Worm (Caenorhabditis elegans) whole organism, L3 larva: ENCODE results near the gene nuo-3.

Source experiments
- aly-2 ChIP-seq: fragments of 150-350 bp; optimal IDR thresholded peaks from 2 replicates; lab custom pipeline; 2014; ENCODE audit warnings: missing biosample characterization, missing genetic modification characterization
- ama-1 ChIP-seq: fragments of 150-350 bp; optimal IDR thresholded peaks from 2 replicates; lab custom pipeline; 2018
- ceh-16 ChIP-seq: sonication (generic microtip); optimal IDR thresholded peaks from 2 replicates; lab custom pipeline; 2017; ENCODE audit warnings: missing biosample characterization, missing genetic modification characterization
- ceh-28 ChIP-seq: fragments of 150-350 bp; optimal IDR thresholded peaks from 2 replicates; lab custom pipeline; 2014; ENCODE audit warnings: missing biosample characterization, missing genetic modification reagents, missing genetic modification characterization
- ceh-82 ChIP-seq: fragments of 150-350 bp; optimal IDR thresholded peaks from 2 replicates; lab custom pipeline; 2014; ENCODE audit warnings: missing biosample characterization, missing genetic modification characterization
- ceh-9 ChIP-seq: sonication (generic microtip); optimal IDR thresholded peaks from 2 replicates; lab custom pipeline; 2018; ENCODE audit warnings: missing biosample characterization, missing genetic modification characterization
- daf-12 ChIP-seq: fragments of 150-350 bp; optimal IDR thresholded peaks from 2 replicates; lab custom pipeline; 2014; ENCODE audit warnings: missing biosample characterization, missing genetic modification reagents, missing genetic modification characterization
- egl-27 ChIP-seq: sonication (generic microtip); optimal IDR thresholded peaks from 4 replicates; lab custom pipeline; 2017; ENCODE audit warnings: missing biosample characterization, missing genetic modification reagents, missing genetic modification characterization
- egl-5 ChIP-seq: fragments of 150-350 bp; optimal IDR thresholded peaks from 2 replicates; lab custom pipeline; 2017; ENCODE audit warnings: missing biosample characterization, missing genetic modification reagents, missing genetic modification characterization, inconsistent platforms
- elt-1 ChIP-seq: fragments of 150-350 bp; optimal IDR thresholded peaks from 2 replicates; lab custom pipeline; 2014; ENCODE audit warnings: missing biosample characterization, missing genetic modification characterization
- elt-3 ChIP-seq, 3 experiments: fragments of 150-350 bp in 1 of 3; sonication (generic microtip) in 2 of 3; optimal IDR thresholded peaks; 2 replicates in 2 of 3; 4 replicates in 1 of 3; lab custom pipeline; 2014 to 2017; ENCODE audit warnings: missing biosample characterization in 3 of 3, missing genetic modification characterization in 3 of 3
- eor-1 ChIP-seq, 2 experiments: fragments of 150-350 bp; optimal IDR thresholded peaks; 2 replicates each; lab custom pipeline; 2014 to 2018; ENCODE audit warnings: missing biosample characterization in 2 of 2, missing genetic modification characterization in 2 of 2
- fkh-2 ChIP-seq: fragments of 150-350 bp; optimal IDR thresholded peaks from 2 replicates; lab custom pipeline; 2014; ENCODE audit warnings: missing biosample characterization, missing genetic modification reagents, missing genetic modification characterization
- hmg-11 ChIP-seq: sonication (generic microtip); optimal IDR thresholded peaks from 2 replicates; lab custom pipeline; 2016; ENCODE audit warnings: missing genetic modification characterization, missing compliant biosample characterization
- jun-1 ChIP-seq: fragments of 150-350 bp; optimal IDR thresholded peaks from 2 replicates; lab custom pipeline; 2014; ENCODE audit warnings: missing biosample characterization, missing genetic modification reagents, missing genetic modification characterization
- lin-15B ChIP-seq: fragments of 150-350 bp; optimal IDR thresholded peaks from 2 replicates; lab custom pipeline; 2014; ENCODE audit warnings: missing biosample characterization, missing genetic modification characterization
- lsy-12 ChIP-seq: sonication (generic microtip); optimal IDR thresholded peaks from 2 replicates; lab custom pipeline; 2016; ENCODE audit warnings: mild to moderate bottlenecking, missing genetic modification characterization, missing compliant biosample characterization
- mdl-1 ChIP-seq: fragments of 150-350 bp; optimal IDR thresholded peaks from 2 replicates; lab custom pipeline; 2014; ENCODE audit warnings: missing biosample characterization, missing genetic modification characterization
- mml-1 ChIP-seq: fragments of 150-350 bp; sonication (generic microtip); optimal IDR thresholded peaks from 3 replicates; lab custom pipeline; 2014; ENCODE audit warnings: missing biosample characterization, missing genetic modification characterization
- nfya-1 ChIP-seq: sonication (generic microtip); optimal IDR thresholded peaks from 2 replicates; lab custom pipeline; 2017; ENCODE audit warnings: missing genetic modification characterization, mild to moderate bottlenecking, missing compliant biosample characterization, antibody characterized with exemption, moderate library complexity; ENCODE audit not compliant: insufficient read depth
- nhr-11 ChIP-seq: fragments of 150-350 bp; optimal IDR thresholded peaks from 2 replicates; lab custom pipeline; 2014; ENCODE audit warnings: missing biosample characterization, missing genetic modification characterization
- nhr-12 ChIP-seq: fragments of 150-350 bp; optimal IDR thresholded peaks from 2 replicates; lab custom pipeline; 2014; ENCODE audit warnings: missing biosample characterization, missing genetic modification characterization
- nhr-23 ChIP-seq: fragments of 150-350 bp; optimal IDR thresholded peaks from 2 replicates; lab custom pipeline; 2014; ENCODE audit warnings: missing biosample characterization, missing genetic modification reagents, missing genetic modification characterization
- nhr-237 ChIP-seq: fragments of 150-350 bp; optimal IDR thresholded peaks from 2 replicates; lab custom pipeline; 2014; ENCODE audit warnings: missing biosample characterization, missing genetic modification characterization
- nhr-25 ChIP-seq: sonication (generic microtip); optimal IDR thresholded peaks from 2 replicates; lab custom pipeline; 2017; ENCODE audit warnings: missing biosample characterization, missing genetic modification characterization
- nhr-28 ChIP-seq: fragments of 150-350 bp; optimal IDR thresholded peaks from 2 replicates; lab custom pipeline; 2014; ENCODE audit warnings: missing biosample characterization, missing genetic modification characterization
- nhr-43 ChIP-seq: sonication (generic microtip); optimal IDR thresholded peaks from 2 replicates; lab custom pipeline; 2016; ENCODE audit warnings: mild to moderate bottlenecking, missing genetic modification characterization, missing compliant biosample characterization; ENCODE audit not compliant: poor library complexity, severe bottlenecking
- nhr-76 ChIP-seq: fragments of 150-350 bp; sonication (generic microtip); optimal IDR thresholded peaks from 5 replicates; lab custom pipeline; 2014; ENCODE audit warnings: missing biosample characterization, missing genetic modification characterization
- nhr-77 ChIP-seq: fragments of 150-350 bp; optimal IDR thresholded peaks from 2 replicates; lab custom pipeline; 2014; ENCODE audit warnings: missing biosample characterization, missing genetic modification characterization
- pha-4 ChIP-seq: fragments of 150-350 bp; optimal IDR thresholded peaks from 2 replicates; lab custom pipeline; 2014; ENCODE audit warnings: missing biosample characterization, missing genetic modification reagents, missing genetic modification characterization
- pqm-1 ChIP-seq: fragments of 150-350 bp; optimal IDR thresholded peaks from 2 replicates; lab custom pipeline; 2017; ENCODE audit warnings: missing biosample characterization, missing genetic modification characterization, inconsistent platforms
- sea-2 ChIP-seq: fragments of 150-350 bp; sonication (generic microtip); optimal IDR thresholded peaks from 4 replicates; lab custom pipeline; 2014; ENCODE audit warnings: missing biosample characterization, missing genetic modification reagents, missing genetic modification characterization
- skn-1 ChIP-seq: fragments of 150-350 bp; optimal IDR thresholded peaks from 2 replicates; lab custom pipeline; 2014; ENCODE audit warnings: missing biosample characterization, missing genetic modification characterization
- snpc-4 ChIP-seq: fragments of 150-350 bp; optimal IDR thresholded peaks from 2 replicates; lab custom pipeline; 2014; ENCODE audit warnings: missing biosample characterization, missing genetic modification characterization
- unc-39 ChIP-seq: sonication (generic microtip); optimal IDR thresholded peaks from 4 replicates; lab custom pipeline; 2017; ENCODE audit warnings: missing biosample characterization, missing genetic modification characterization
- unc-62 ChIP-seq: fragments of 150-350 bp; sonication (generic microtip); optimal IDR thresholded peaks from 4 replicates; lab custom pipeline; 2014; ENCODE audit warnings: missing biosample characterization, missing genetic modification reagents, missing genetic modification characterization
- zag-1 ChIP-seq: fragments of 150-350 bp; optimal IDR thresholded peaks from 2 replicates; lab custom pipeline; 2014; ENCODE audit warnings: missing biosample characterization, missing genetic modification characterization
- ztf-11 ChIP-seq: fragments of 150-350 bp; optimal IDR thresholded peaks from 2 replicates; lab custom pipeline; 2014; ENCODE audit warnings: missing biosample characterization, missing genetic modification characterization
- ztf-4 ChIP-seq: fragments of 150-350 bp; optimal IDR thresholded peaks from 2 replicates; lab custom pipeline; 2014; ENCODE audit warnings: missing biosample characterization, missing genetic modification characterization

The nuo-3 gene

ce11 chrIV:14833537-14833936 is 36.2 kb upstream of the nuo-3 start:
- peak; percentile 34 for TF ChIP-seq pha-4
- TF ChIP-seq mml-1 (tag; lab: Kevin White, UChicago): no peak
- TF ChIP-seq hmg-11: peak; percentile 44
- TF ChIP-seq, all 47 proteins: peak for 2

ce11 chrIV:14829026-14829425 is 31.7 kb upstream of the nuo-3 start, which contains the start of gene hhat-2:
TSS of gene hhat-2 (minus strand) at chrIV:14829126.
- TF ChIP-seq hmg-11 (no peak), zag-1 (tag; lab: Kevin White, UChicago) (no peak), lsy-12 (tag; lab: Kevin White, UChicago) (no peak), ama-1 (no peak), mml-1 (tag; lab: Kevin White, UChicago) (no peak), aly-2 (tag; lab: Kevin White, UChicago) (no peak), nhr-43 (no peak), daf-12 (tag; lab: Kevin White, UChicago) (no peak), nhr-11 (tag; lab: Kevin White, UChicago) (no peak)

ce11 chrIV:14828218-14828617 is 30.9 kb upstream of the nuo-3 start:
- no peak for TF ChIP-seq nhr-77 (tag; lab: Kevin White, UChicago)
- TF ChIP-seq ztf-11 (tag; lab: Kevin White, UChicago): no peak
- TF ChIP-seq ceh-28 (tag; lab: Kevin White, UChicago): no peak
- TF ChIP-seq nfya-1 (tag; lab: Kevin White, UChicago): no peak
- no peak for TF ChIP-seq egl-5 (tag; lab: Kevin White, UChicago)
- TF ChIP-seq fkh-2 (tag; lab: Kevin White, UChicago): no peak
- no peak for TF ChIP-seq nhr-43
- TF ChIP-seq ceh-16 (tag; lab: Kevin White, UChicago): no peak
- TF ChIP-seq jun-1 (tag; lab: Kevin White, UChicago): no peak
- TF ChIP-seq nhr-11 (tag; lab: Kevin White, UChicago): no peak
- no peak for TF ChIP-seq mdl-1
- no peak for TF ChIP-seq nhr-76
- TF ChIP-seq lsy-12 (tag; lab: Kevin White, UChicago): no peak
- TF ChIP-seq elt-3 (tag; optimal IDR thresholded peaks at IDR 0.05; lab: Kevin White, UChicago): no peak
- no peak for TF ChIP-seq unc-39
- TF ChIP-seq elt-1 (tag; lab: Kevin White, UChicago): no peak
- TF ChIP-seq unc-62 (GFP tag; lab: Kevin White, UChicago): no peak
- TF ChIP-seq ceh-82 (tag; lab: Kevin White, UChicago): no peak
- TF ChIP-seq nhr-12: no peak

ce11 chrIV:14826151-14826757 is 28.9 kb upstream of the nuo-3 start:
- TF ChIP-seq ztf-4 (tag; lab: Kevin White, UChicago) (no peak), nhr-237 (tag; lab: Kevin White, UChicago) (no peak), ceh-28 (tag; lab: Kevin White, UChicago) (no peak), ztf-11 (tag; lab: Kevin White, UChicago) (no peak), nhr-43 (no peak), nhr-25 (no peak), nhr-11 (tag; lab: Kevin White, UChicago) (no peak), egl-27 (tag; lab: Kevin White, UChicago) (no peak), pqm-1 (no peak), ceh-16 (tag; lab: Kevin White, UChicago) (no peak), eor-1 (tag; optimal IDR thresholded peaks at IDR 0.05; lab: Kevin White, UChicago) (no peak), lin-15B (tag; lab: Kevin White, UChicago) (no peak), elt-3 (tag; optimal IDR thresholded peaks at IDR 0.05; lab: Kevin White, UChicago) (no peak), nhr-28 (no peak)

ce11 chrIV:14825379-14825778 is 28.0 kb upstream of the nuo-3 start, which contains the start of gene rps-18:
TSS of gene rps-18 (plus strand) at chrIV:14825679.
- TF ChIP-seq ceh-9 (tag; lab: Kevin White, UChicago): no peak
- TF ChIP-seq nhr-237 (tag; lab: Kevin White, UChicago): no peak
- no peak for TF ChIP-seq snpc-4 (tag; lab: Kevin White, UChicago)
- no peak for TF ChIP-seq nhr-23 (tag; lab: Kevin White, UChicago)
- TF ChIP-seq jun-1 (tag; lab: Kevin White, UChicago): no peak
- no peak for TF ChIP-seq unc-39
- no peak for TF ChIP-seq elt-1 (tag; lab: Kevin White, UChicago)
- TF ChIP-seq sea-2 (GFP tag; lab: Kevin White, UChicago): no peak
- no peak for TF ChIP-seq lin-15B (tag; lab: Kevin White, UChicago)
- TF ChIP-seq skn-1 (tag; lab: Kevin White, UChicago): no peak
- no peak for TF ChIP-seq ztf-11 (tag; lab: Kevin White, UChicago)
- TF ChIP-seq nhr-43: no peak
- TF ChIP-seq ama-1: no peak
- TF ChIP-seq pqm-1: no peak
- TF ChIP-seq egl-27 (tag; lab: Kevin White, UChicago): no peak
- no peak for TF ChIP-seq elt-3 (tag; optimal IDR thresholded peaks at IDR 0.05; lab: Kevin White, UChicago)
- TF ChIP-seq ztf-4 (tag; lab: Kevin White, UChicago): no peak
- TF ChIP-seq egl-5 (tag; lab: Kevin White, UChicago): no peak
